Fruit fly (Drosophila melanogaster) whole organism, embryonic: Measurements from ENCODE around the gene CG13622.

ENCODE experiments used
- Atf3 ChIP-seq: fragments of 200-800 bp; sonication (Bioruptor generic); optimal IDR thresholded peaks from 3 replicates; lab custom pipeline; 2016; ENCODE audit warnings: missing biosample characterization, missing genetic modification characterization
- Blimp-1 ChIP-seq: fragments of 200-800 bp; sonication (Bioruptor generic); optimal IDR thresholded peaks from 3 replicates; lab custom pipeline; 2018; ENCODE audit warnings: missing biosample characterization, missing genetic modification characterization, mild to moderate bottlenecking, moderate library complexity, missing genetic modification reagents
- CG1024 ChIP-seq: fragments of 200-800 bp; sonication (Bioruptor generic); IDR thresholded peaks from 2 replicates; pipeline ENCODE4 v1.3.6; 2022; ENCODE audit warnings: missing biosample characterization, missing genetic modification characterization
- CG12155 ChIP-seq: fragments of 200-800 bp; sonication (Bioruptor generic); optimal IDR thresholded peaks from 3 replicates; lab custom pipeline; 2016; ENCODE audit warnings: missing biosample characterization, missing genetic modification characterization
- CG12942 ChIP-seq: fragments of 200-800 bp; sonication (Bioruptor generic); optimal IDR thresholded peaks from 3 replicates; lab custom pipeline; 2016; ENCODE audit warnings: missing biosample characterization, missing genetic modification characterization
- CG14441 ChIP-seq: fragments of 200-800 bp; sonication (Bioruptor generic); IDR thresholded peaks from 2 replicates; pipeline ENCODE4 v1.3.6; 2022; ENCODE audit warnings: missing biosample characterization, missing genetic modification characterization
- CG17361 ChIP-seq: fragments of 200-800 bp; sonication (Bioruptor generic); IDR thresholded peaks from 3 replicates; pipeline ENCODE4 v1.3.6; 2022; ENCODE audit warnings: missing biosample characterization, missing genetic modification characterization
- CG17385 ChIP-seq: fragments of 200-800 bp; sonication (Bioruptor generic); optimal IDR thresholded peaks from 3 replicates; lab custom pipeline; 2018; ENCODE audit warnings: missing biosample characterization, mild to moderate bottlenecking, missing genetic modification characterization
- CG18599 ChIP-seq: fragments of 200-800 bp; sonication (Bioruptor generic); optimal IDR thresholded peaks from 3 replicates; lab custom pipeline; 2017; ENCODE audit warnings: missing biosample characterization, missing genetic modification characterization, mild to moderate bottlenecking, moderate library complexity, missing genetic modification reagents
- CG32772 ChIP-seq: fragments of 200-800 bp; sonication (Bioruptor generic); IDR thresholded peaks from 2 replicates; pipeline ENCODE4 v1.3.6; 2022; ENCODE audit warnings: missing biosample characterization, missing genetic modification characterization
- CG4360 ChIP-seq: fragments of 200-800 bp; sonication (Bioruptor generic); IDR thresholded peaks from 2 replicates; pipeline ENCODE4 v1.3.6; 2022; ENCODE audit warnings: missing biosample characterization, missing genetic modification characterization
- CG4707 ChIP-seq: fragments of 200-800 bp; sonication (Bioruptor generic); optimal IDR thresholded peaks from 2 replicates; lab custom pipeline; 2018; ENCODE audit warnings: missing biosample characterization, mild to moderate bottlenecking, missing genetic modification characterization, moderate library complexity
- CG6765 ChIP-seq: fragments of 200-800 bp; sonication (Bioruptor generic); optimal IDR thresholded peaks from 3 replicates; lab custom pipeline; 2017; ENCODE audit warnings: missing biosample characterization, mild to moderate bottlenecking, missing genetic modification characterization
- CG7987 ChIP-seq: fragments of 200-800 bp; sonication (Bioruptor generic); optimal IDR thresholded peaks from 2 replicates; lab custom pipeline; 2018; ENCODE audit warnings: missing biosample characterization, mild to moderate bottlenecking, missing genetic modification characterization, moderate library complexity
- CG8388 ChIP-seq: fragments of 200-800 bp; sonication (Bioruptor generic); optimal IDR thresholded peaks from 2 replicates; lab custom pipeline; 2019; ENCODE audit warnings: missing biosample characterization, mild to moderate bottlenecking, missing genetic modification characterization, moderate library complexity
- CG8765 ChIP-seq: fragments of 200-800 bp; sonication (Bioruptor generic); IDR thresholded peaks from 2 replicates; pipeline ENCODE4 v1.3.6; 2022; ENCODE audit warnings: missing biosample characterization, missing genetic modification characterization
- CG9215 ChIP-seq: fragments of 200-800 bp; sonication (Bioruptor generic); IDR thresholded peaks from 2 replicates; pipeline ENCODE4 v1.3.6; 2022; ENCODE audit warnings: missing biosample characterization, missing genetic modification characterization
- CG9797 ChIP-seq: fragments of 200-800 bp; sonication (Bioruptor generic); optimal IDR thresholded peaks from 3 replicates; lab custom pipeline; 2018; ENCODE audit warnings: missing biosample characterization, mild to moderate bottlenecking, missing genetic modification characterization
- Chrac-16 ChIP-seq: fragments of 200-800 bp; sonication (Bioruptor generic); optimal IDR thresholded peaks from 3 replicates; lab custom pipeline; 2016; ENCODE audit warnings: missing biosample characterization, missing genetic modification characterization
- CrebB ChIP-seq: fragments of 200-800 bp; sonication (Bioruptor generic); optimal IDR thresholded peaks from 3 replicates; lab custom pipeline; 2018; ENCODE audit warnings: missing biosample characterization, mild to moderate bottlenecking, missing genetic modification characterization
- Doc3 ChIP-seq: fragments of 200-800 bp; sonication (Bioruptor generic); IDR thresholded peaks from 3 replicates; pipeline ENCODE4 v1.3.6; 2022; ENCODE audit warnings: missing biosample characterization, missing genetic modification characterization; ENCODE audit not compliant: partially characterized antibody
- Drgx ChIP-seq: fragments of 200-800 bp; sonication (Bioruptor generic); IDR thresholded peaks from 2 replicates; pipeline ENCODE4 v1.3.6; 2022; ENCODE audit warnings: missing biosample characterization, missing genetic modification characterization
- Gsc ChIP-seq: fragments of 200-800 bp; sonication (Bioruptor generic); IDR thresholded peaks from 2 replicates; pipeline ENCODE4 v1.3.6; 2022; ENCODE audit warnings: missing biosample characterization, missing genetic modification characterization
- Hey ChIP-seq: fragments of 200-800 bp; sonication (Bioruptor generic); optimal IDR thresholded peaks from 3 replicates; lab custom pipeline; 2018; ENCODE audit warnings: missing biosample characterization, mild to moderate bottlenecking, missing genetic modification characterization
- Hr78 ChIP-seq, 2 experiments: fragments of 200-800 bp in 1 of 2; fragments of >200 bp in 1 of 2; sonication (Bioruptor generic) in 1 of 2; optimal IDR thresholded peaks; 2 replicates each; lab custom pipeline; 2017 to 2019; ENCODE audit warnings: missing biosample characterization in 2 of 2, missing genetic modification characterization in 2 of 2, mild to moderate bottlenecking in 1 of 2, moderate library complexity in 1 of 2
- NK7.1 ChIP-seq: fragments of 200-800 bp; sonication (Bioruptor generic); optimal IDR thresholded peaks from 3 replicates; lab custom pipeline; 2016; ENCODE audit warnings: missing biosample characterization, missing genetic modification characterization
- Sry-β ChIP-seq: fragments of 200-800 bp; sonication (Bioruptor generic); optimal IDR thresholded peaks from 2 replicates; lab custom pipeline; 2018; ENCODE audit warnings: missing biosample characterization, mild to moderate bottlenecking, missing genetic modification characterization, moderate library complexity
- Stat92E ChIP-seq, 3 experiments: fragments of >200 bp in 2 of 3; fragments of 200-800 bp in 1 of 3; sonication (Bioruptor generic) in 1 of 3; optimal IDR thresholded peaks; 2 replicates each; lab custom pipeline; 2017 to 2019; ENCODE audit warnings: missing biosample characterization in 3 of 3, missing genetic modification characterization in 3 of 3, mild to moderate bottlenecking in 1 of 3, moderate library complexity in 1 of 3
- Taf1 ChIP-seq: fragments of 200-800 bp; sonication (Bioruptor generic); IDR thresholded peaks from 2 replicates; pipeline ENCODE4 v1.3.6; 2022; ENCODE audit warnings: missing biosample characterization, missing genetic modification characterization
- Tbp ChIP-seq: fragments of >200 bp; optimal IDR thresholded peaks from 2 replicates; lab custom pipeline; 2018; ENCODE audit warnings: missing biosample characterization, missing genetic modification characterization
- ac ChIP-seq: fragments of 200-800 bp; sonication (Bioruptor generic); optimal IDR thresholded peaks from 3 replicates; lab custom pipeline; 2017; ENCODE audit warnings: missing biosample characterization, mild to moderate bottlenecking, missing genetic modification characterization
- bigmax ChIP-seq: fragments of 200-800 bp; sonication (Bioruptor generic); optimal IDR thresholded peaks from 2 replicates; lab custom pipeline; 2018; ENCODE audit warnings: missing biosample characterization, mild to moderate bottlenecking, missing genetic modification characterization
- chinmo ChIP-seq: fragments of 200-800 bp; sonication (Bioruptor generic); IDR thresholded peaks from 4 replicates; pipeline ENCODE4 v1.3.6; 2022; ENCODE audit warnings: missing biosample characterization, missing genetic modification characterization; ENCODE audit not compliant: partially characterized antibody
- chn ChIP-seq: fragments of 200-800 bp; sonication (Bioruptor generic); optimal IDR thresholded peaks from 2 replicates; lab custom pipeline; 2016; ENCODE audit warnings: missing biosample characterization, missing genetic modification characterization
- crol ChIP-seq: fragments of 200-800 bp; sonication (Bioruptor generic); IDR thresholded peaks from 2 replicates; pipeline ENCODE4 v1.3.6; 2022; ENCODE audit warnings: missing biosample characterization, missing genetic modification characterization
- dm ChIP-seq: fragments of 200-800 bp; sonication (Bioruptor generic); optimal IDR thresholded peaks from 3 replicates; lab custom pipeline; 2016; ENCODE audit warnings: missing biosample characterization, missing genetic modification characterization
- esg ChIP-seq: fragments of 200-800 bp; sonication (Bioruptor generic); conservative IDR thresholded peaks from 2 replicates; pipeline ENCODE4 v1.3.6; 2022; ENCODE audit warnings: missing biosample characterization, missing genetic modification characterization
- h ChIP-seq: fragments of >200 bp; optimal IDR thresholded peaks from 2 replicates; lab custom pipeline; 2017
- ind ChIP-seq: fragments of 200-800 bp; sonication (Bioruptor generic); optimal IDR thresholded peaks from 3 replicates; lab custom pipeline; 2016; ENCODE audit warnings: missing biosample characterization, missing genetic modification characterization
- kay ChIP-seq: fragments of 200-800 bp; sonication (Bioruptor generic); optimal IDR thresholded peaks from 2 replicates; lab custom pipeline; 2016; ENCODE audit warnings: missing biosample characterization, missing genetic modification characterization
- klu ChIP-seq: fragments of 200-800 bp; sonication (Bioruptor generic); IDR thresholded peaks from 2 replicates; pipeline ENCODE4 v1.3.6; 2022; ENCODE audit warnings: missing biosample characterization, missing genetic modification characterization
- mld ChIP-seq: fragments of 200-800 bp; sonication (Bioruptor generic); IDR thresholded peaks from 3 replicates; pipeline ENCODE4 v1.3.6; 2022; ENCODE audit warnings: missing biosample characterization, missing genetic modification characterization; ENCODE audit not compliant: partially characterized antibody
- prd ChIP-seq, 3 experiments: fragments of >200 bp in 2 of 3; fragments of 200-800 bp in 1 of 3; sonication (Bioruptor generic) in 1 of 3; optimal IDR thresholded peaks in 2 of 3; IDR thresholded peaks in 1 of 3; 2 replicates in 2 of 3; 3 replicates in 1 of 3; pipeline versions ENCODE4 v1.3.6 to Lab custom; 2017 to 2022; ENCODE audit warnings: missing biosample characterization in 1 of 3, missing genetic modification characterization in 1 of 3
- pros ChIP-seq: fragments of 200-800 bp; sonication (Bioruptor generic); optimal IDR thresholded peaks from 3 replicates; lab custom pipeline; 2019; ENCODE audit warnings: missing biosample characterization, mild to moderate bottlenecking, missing genetic modification characterization, moderate library complexity
- pum ChIP-seq: fragments of 200-800 bp; sonication (Bioruptor generic); optimal IDR thresholded peaks from 2 replicates; lab custom pipeline; 2016; ENCODE audit warnings: missing biosample characterization, missing genetic modification characterization
- pzg ChIP-seq: fragments of 200-800 bp; sonication (Bioruptor generic); optimal IDR thresholded peaks from 3 replicates; lab custom pipeline; 2018; ENCODE audit warnings: missing biosample characterization, mild to moderate bottlenecking, missing genetic modification characterization, moderate library complexity
- salm ChIP-seq: fragments of 200-800 bp; sonication (Bioruptor generic); optimal IDR thresholded peaks from 2 replicates; lab custom pipeline; 2018; ENCODE audit warnings: missing biosample characterization, mild to moderate bottlenecking, missing genetic modification characterization
- sens-2 ChIP-seq: fragments of 200-800 bp; sonication (Bioruptor generic); IDR thresholded peaks from 2 replicates; pipeline ENCODE4 v1.3.6; 2022; ENCODE audit warnings: missing biosample characterization, missing genetic modification characterization
- stc ChIP-seq: fragments of 200-800 bp; sonication (Bioruptor generic); IDR thresholded peaks from 2 replicates; pipeline ENCODE4 v1.3.6; 2022; ENCODE audit warnings: missing biosample characterization, missing genetic modification characterization
- wek ChIP-seq: fragments of 200-800 bp; sonication (Bioruptor generic); optimal IDR thresholded peaks from 3 replicates; lab custom pipeline; 2018; ENCODE audit warnings: missing biosample characterization, mild to moderate bottlenecking, missing genetic modification characterization, moderate library complexity
- wor ChIP-seq: fragments of 200-800 bp; sonication (Bioruptor generic); IDR thresholded peaks from 2 replicates; pipeline ENCODE4 v1.3.6; 2022; ENCODE audit warnings: missing biosample characterization, missing genetic modification characterization

Gene CG13622

dm6 chr3R:24567427-24567771, 43.9 kb upstream of the CG13622 start (continued):
- TF ChIP-seq bigmax (GFP tag; lab: Kevin White, UChicago) = no peak
- peak; percentile 71 for TF ChIP-seq wor
- TF ChIP-seq NK7.1 (GFP tag; lab: Kevin White, UChicago) = peak; percentile 82
- TF ChIP-seq h (lab: Kevin White, UChicago) = no peak
- TF ChIP-seq chn (GFP tag; lab: Kevin White, UChicago) = peak; percentile 87
- TF ChIP-seq Stat92E (GFP tag; optimal IDR thresholded peaks at IDR 0.05; lab: Kevin White, UChicago) = no peak
- peak; percentile 61 for TF ChIP-seq CG7987 (GFP tag; lab: Kevin White, UChicago)
- peak; percentile 82 for TF ChIP-seq CG17385
- TF ChIP-seq CG9797 (GFP tag; lab: Kevin White, UChicago) = no peak
- TF ChIP-seq Drgx (GFP tag; lab: Robert Waterston, UW) = peak; percentile 85
- peak; percentile 71 for TF ChIP-seq Taf1 (GFP tag; lab: Robert Waterston, UW)
- peak; percentile 82 for TF ChIP-seq salm (tag; lab: Kevin White, UChicago)
- TF ChIP-seq Hey (tag; lab: Kevin White, UChicago) = peak; percentile 5
- no peak for TF ChIP-seq Doc3
- TF ChIP-seq mld (GFP tag; lab: Robert Waterston, UW) = no peak
- TF ChIP-seq wek (GFP tag; lab: Kevin White, UChicago) = peak; percentile 64
- TF ChIP-seq Sry-β (GFP tag; lab: Kevin White, UChicago) = no peak
- peak; percentile 68 for TF ChIP-seq CG4707 (GFP tag; lab: Kevin White, UChicago)
- TF ChIP-seq Chrac-16 (GFP tag; lab: Kevin White, UChicago) = peak; percentile 86
- no peak for TF ChIP-seq Gsc (GFP tag; lab: Robert Waterston, UW)
- peak; percentile 82 for TF ChIP-seq CG8388 (GFP tag; lab: Kevin White, UChicago)
- no peak for TF ChIP-seq prd (optimal IDR thresholded peaks at IDR 0.05; lab: Kevin White, UChicago)
- TF ChIP-seq prd (GFP tag; IDR thresholded peaks at IDR 0.05; lab: Robert Waterston, UW) = peak; percentile 91
- TF ChIP-seq stc (GFP tag; lab: Robert Waterston, UW) = peak; percentile 87
- TF ChIP-seq Atf3 (GFP tag; lab: Kevin White, UChicago) = peak; percentile 80
- peak; percentile 83 for TF ChIP-seq Blimp-1 (GFP tag; lab: Kevin White, UChicago)
- TF ChIP-seq CG9215 (GFP tag; lab: Robert Waterston, UW) = peak; percentile 70
- peak; percentile 24; the same call in 1 of the 2 replicates for TF ChIP-seq crol (GFP tag; lab: Robert Waterston, UW)
- no peak for TF ChIP-seq pzg (GFP tag; lab: Kevin White, UChicago)
- TF ChIP-seq CG18599 = peak; percentile 85
- peak; percentile 88 for TF ChIP-seq CG14441 (GFP tag; lab: Robert Waterston, UW)
- peak; percentile 67; the same call in 1 of the 4 replicates for TF ChIP-seq chinmo
- peak; percentile 64 for TF ChIP-seq CrebB (tag; lab: Kevin White, UChicago)
- TF ChIP-seq sens-2 (GFP tag; lab: Robert Waterston, UW) = peak; percentile 83
- no peak for TF ChIP-seq ac (GFP tag; lab: Kevin White, UChicago)
- TF ChIP-seq CG17361 (GFP tag; lab: Robert Waterston, UW) = peak; percentile 81
- TF ChIP-seq pum = peak; percentile 87
- peak; percentile 81 for TF ChIP-seq CG12942 (GFP tag; lab: Kevin White, UChicago)
- TF ChIP-seq CG8765 = peak; percentile 47; the same call in 1 of the 2 replicates
- TF ChIP-seq ind (GFP tag; lab: Kevin White, UChicago) = peak; percentile 88
- TF ChIP-seq CG1024 (GFP tag; lab: Robert Waterston, UW) = peak; percentile 74
- TF ChIP-seq klu = peak; percentile 76
- peak; percentile 72 for TF ChIP-seq dm
- peak; percentile 82 for TF ChIP-seq CG12155 (GFP tag; lab: Kevin White, UChicago)
- peak in 1 of 2 experiments; percentile 49 for TF ChIP-seq Hr78 (GFP tag; optimal IDR thresholded peaks at IDR 0.05; lab: Kevin White, UChicago)
- no peak for TF ChIP-seq Tbp (GFP tag; lab: Kevin White, UChicago)
- peak; percentile 89 for TF ChIP-seq esg (GFP tag; lab: Robert Waterston, UW)
- TF ChIP-seq CG4360 (GFP tag; lab: Robert Waterston, UW) = peak; percentile 58; the same call in 1 of the 2 replicates
- TF ChIP-seq kay (GFP tag; lab: Kevin White, UChicago) = peak; percentile 67
- TF ChIP-seq CG6765 (GFP tag; lab: Kevin White, UChicago) = peak; percentile 77
- TF ChIP-seq pros (GFP tag; lab: Kevin White, UChicago) = no peak
- TF ChIP-seq CG32772 (GFP tag; lab: Robert Waterston, UW) = peak; percentile 82
